Fruit fly (Drosophila melanogaster): ENCODE results near the gene Muc12Ea.

Muc12Ea gene

DNA sequence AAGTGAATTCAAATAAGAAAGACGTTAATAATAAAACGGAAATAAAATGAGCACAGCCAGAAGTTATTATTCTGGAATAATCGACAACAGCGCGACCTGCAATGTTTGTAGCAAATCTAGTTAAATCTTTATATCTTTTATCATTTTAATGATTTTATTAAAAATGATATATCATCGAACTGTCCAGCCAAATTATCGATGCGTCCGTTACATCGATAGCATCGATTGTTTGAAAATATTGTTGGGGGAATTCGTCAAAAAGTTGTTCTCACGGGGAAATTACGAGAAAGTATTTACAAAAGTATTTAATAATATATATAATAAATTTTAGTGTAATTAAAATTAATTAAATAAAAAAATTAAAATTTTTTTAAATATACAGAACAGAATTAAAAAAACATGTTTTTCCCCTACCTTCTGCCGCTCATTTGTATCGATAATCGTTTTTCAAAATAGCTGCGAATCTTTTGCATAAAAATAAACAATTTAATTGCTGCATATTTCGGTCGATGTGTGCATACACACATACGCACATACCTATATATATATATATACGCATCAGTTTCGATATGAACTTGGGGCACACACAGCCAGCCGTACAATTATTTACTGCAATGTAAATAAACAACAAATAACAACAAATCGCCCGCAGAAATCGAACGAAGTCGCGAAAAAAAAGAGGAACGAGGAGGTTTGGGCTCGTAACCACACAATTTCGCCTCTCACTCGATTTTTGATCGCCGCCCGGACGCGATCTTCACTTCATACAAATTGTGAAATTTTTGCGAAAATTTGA, 34.4 kb upstream of the Muc12Ea start, which contains the start of gene CG32599 (continued):
- TF ChIP-seq zfh1 (GFP tag; IDR thresholded peaks at IDR 0.05) (peak; percentile 70; the same call in 2 of the 3 replicates), Myb (GFP tag; optimal IDR thresholded peaks at IDR 0.05) (peak; percentile 51), Rfx (GFP tag; IDR thresholded peaks at IDR 0.05) (peak; percentile 38), Opbp (GFP tag; IDR thresholded peaks at IDR 0.05; ENCODE audit: partially characterized antibody) (peak; percentile 41; the same call in 1 of the 3 replicates), pros (GFP tag; optimal IDR thresholded peaks at IDR 0.05) (no peak), lmd (GFP tag; IDR thresholded peaks at IDR 0.05) (peak; percentile 29), CG14050 (GFP tag; IDR thresholded peaks at IDR 0.05) (0 out of 3 replicates have a peak, but pooled peaks have one; percentile 35), Sox100B (GFP tag; optimal IDR thresholded peaks at IDR 0.05) (peak; percentile 27), CG32772 (GFP tag; IDR thresholded peaks at IDR 0.05) (peak; percentile 11; the same call in 1 of the 2 replicates), Dll (GFP tag; IDR thresholded peaks at IDR 0.05; ENCODE audit: partially characterized antibody) (peak; percentile 73; the same call in 3 of the 4 replicates), CG31441 (GFP tag; IDR thresholded peaks at IDR 0.05) (peak; percentile 59), CG4404 (GFP tag; IDR thresholded peaks at IDR 0.05) (no peak), Med (GFP tag) (peak; percentile 5), Scr (GFP tag; IDR thresholded peaks at IDR 0.05; ENCODE audit: partially characterized antibody) (peak; percentile 68), CG13424 (tag; optimal IDR thresholded peaks at IDR 0.05) (peak; percentile 52), CG17385 (GFP tag; optimal IDR thresholded peaks at IDR 0.05) (peak; percentile 39), CG11504 (tag; optimal IDR thresholded peaks at IDR 0.05) (peak; percentile 53), sob (GFP tag; IDR thresholded peaks at IDR 0.05) (peak; percentile 53), run (tag; optimal IDR thresholded peaks at IDR 0.05) (no peak), pan (optimal IDR thresholded peaks at IDR 0.05) (no peak), pan (GFP tag; optimal IDR thresholded peaks at IDR 0.05 in 1 of 2, IDR thresholded peaks at IDR 0.05 in 1 of 2) (peak in 1 of 2 experiments; percentile 77), az2 (GFP tag; optimal IDR thresholded peaks at IDR 0.05) (peak; percentile 9), usp (GFP tag; optimal IDR thresholded peaks at IDR 0.05) (no peak), gfzf (GFP tag; optimal IDR thresholded peaks at IDR 0.05) (peak; percentile 27), CG12659 (GFP tag; optimal IDR thresholded peaks at IDR 0.05) (peak; percentile 5), HLH4C (GFP tag; IDR thresholded peaks at IDR 0.05; ENCODE audit: partially characterized antibody) (peak; percentile 81), tap (tag; optimal IDR thresholded peaks at IDR 0.05) (no peak), grau (tag; optimal IDR thresholded peaks at IDR 0.05) (peak; percentile 46), cwo (GFP tag; optimal IDR thresholded peaks at IDR 0.05) (no peak), nerfin-2 (GFP tag; IDR thresholded peaks at IDR 0.05; ENCODE audit: partially characterized antibody) (peak; percentile 61), CG2678 (tag; optimal IDR thresholded peaks at IDR 0.05) (peak; percentile 46), ase (GFP tag; IDR thresholded peaks at IDR 0.05) (peak; percentile 54; the same call in 1 of the 3 replicates), CG7271 (tag; optimal IDR thresholded peaks at IDR 0.05) (peak; percentile 30), Xrp1 (GFP tag; IDR thresholded peaks at IDR 0.05) (peak; percentile 62), ato (GFP tag; IDR thresholded peaks at IDR 0.05; ENCODE audit: partially characterized antibody) (0 out of 2 replicates have a peak, but pooled peaks have one; percentile 14), CG7963 (GFP tag; IDR thresholded peaks at IDR 0.05; ENCODE audit: partially characterized antibody) (peak; percentile 33; the same call in 1 of the 3 replicates), bbx (GFP tag; IDR thresholded peaks at IDR 0.05; ENCODE audit: partially characterized antibody) (peak; percentile 59), CG17359 (tag; optimal IDR thresholded peaks at IDR 0.05) (peak; percentile 43), hkb (optimal IDR thresholded peaks at IDR 0.05) (no peak), hkb (GFP tag; IDR thresholded peaks at IDR 0.05) (peak; percentile 54), CG15514 (GFP tag; optimal IDR thresholded peaks at IDR 0.05) (peak; percentile 18), CG3847 (GFP tag; IDR thresholded peaks at IDR 0.05) (no peak), CG34224 (GFP tag; IDR thresholded peaks at IDR 0.05; ENCODE audit: partially characterized antibody) (peak; percentile 54; the same call in 1 of the 3 replicates), lab (GFP tag; optimal IDR thresholded peaks at IDR 0.05) (peak; percentile 27), ap (GFP tag; IDR thresholded peaks at IDR 0.05) (peak; percentile 55), tgo (GFP tag; IDR thresholded peaks at IDR 0.05) (peak; percentile 51), CG32767 (GFP tag; IDR thresholded peaks at IDR 0.05) (peak; percentile 25; the same call in 1 of the 2 replicates)

Data from whole organism, embryonic.